Fruit fly (Drosophila melanogaster) S2 (cell line): ENCODE results near the gene Mst85C.

Experiments
- CG8478 ChIP-seq: fragments of >200 bp; optimal IDR thresholded peaks from 2 replicates; lab custom pipeline; 2018
- CTCF ChIP-seq, 2 experiments: fragments of >200 bp; optimal IDR thresholded peaks; 2 replicates each; lab custom pipeline; 2018

Gene Mst85C

dm6 chr3R:9046954-9047353, 1.5 kb upstream of the Mst85C start:
- TF ChIP-seq CG8478 (lab: Kevin White, UChicago) = no peak
- TF ChIP-seq CTCF (optimal IDR thresholded peaks at IDR 0.05; lab: Kevin White, UChicago) = no peak

dm6 chr3R:9047561-9048465, 632 bp upstream of the Mst85C start, which contains the start of gene Rel:
Rel (minus strand) TSS chr3R:9047977.
- no peak for TF ChIP-seq CG8478 (lab: Kevin White, UChicago)
- TF ChIP-seq CTCF (optimal IDR thresholded peaks at IDR 0.05; lab: Kevin White, UChicago) = no peak

DNA sequence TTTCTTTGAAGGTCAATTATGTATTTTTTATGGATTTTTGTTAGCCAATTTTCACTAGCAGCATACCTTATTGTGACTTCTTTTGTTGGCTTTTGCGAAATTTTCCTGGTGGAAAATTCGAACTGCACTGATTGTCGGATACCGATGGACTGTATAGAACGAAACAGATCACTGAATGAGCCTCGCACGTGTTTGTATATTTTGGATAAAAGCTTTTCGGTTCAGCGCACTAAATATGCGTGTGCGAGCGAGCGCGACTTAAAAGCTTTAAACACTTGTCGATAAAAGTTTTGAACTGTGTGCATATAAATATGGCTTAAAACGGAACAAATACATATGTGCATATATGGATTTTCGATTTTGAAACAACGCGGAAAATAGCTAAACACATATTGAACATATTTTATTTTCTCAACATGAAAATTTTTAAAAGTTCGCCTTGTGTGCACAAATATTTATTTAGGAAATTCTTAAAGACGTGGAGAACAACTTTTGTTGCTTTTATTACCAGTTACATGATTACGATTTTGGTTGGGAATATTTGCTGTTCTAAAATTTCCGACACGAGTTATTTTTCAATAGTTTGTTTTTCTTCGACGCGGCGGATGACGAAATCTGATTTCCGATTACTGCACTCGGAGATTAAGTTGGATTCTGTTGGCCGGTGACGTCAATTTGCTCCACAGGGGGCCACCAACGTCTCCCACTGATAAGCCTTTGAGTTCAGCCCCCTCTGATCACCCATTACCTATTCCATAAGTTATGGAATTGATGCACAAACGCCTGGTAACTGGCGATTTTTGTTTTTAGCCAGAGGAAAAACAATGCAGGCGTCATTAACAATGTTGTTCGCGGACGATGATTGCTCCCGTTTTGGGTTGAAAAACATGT, 891 bp downstream of the Mst85C start:
- no peak for TF ChIP-seq CG8478 (lab: Kevin White, UChicago)
- TF ChIP-seq CTCF (optimal IDR thresholded peaks at IDR 0.05; lab: Kevin White, UChicago) = no peak

DNA sequence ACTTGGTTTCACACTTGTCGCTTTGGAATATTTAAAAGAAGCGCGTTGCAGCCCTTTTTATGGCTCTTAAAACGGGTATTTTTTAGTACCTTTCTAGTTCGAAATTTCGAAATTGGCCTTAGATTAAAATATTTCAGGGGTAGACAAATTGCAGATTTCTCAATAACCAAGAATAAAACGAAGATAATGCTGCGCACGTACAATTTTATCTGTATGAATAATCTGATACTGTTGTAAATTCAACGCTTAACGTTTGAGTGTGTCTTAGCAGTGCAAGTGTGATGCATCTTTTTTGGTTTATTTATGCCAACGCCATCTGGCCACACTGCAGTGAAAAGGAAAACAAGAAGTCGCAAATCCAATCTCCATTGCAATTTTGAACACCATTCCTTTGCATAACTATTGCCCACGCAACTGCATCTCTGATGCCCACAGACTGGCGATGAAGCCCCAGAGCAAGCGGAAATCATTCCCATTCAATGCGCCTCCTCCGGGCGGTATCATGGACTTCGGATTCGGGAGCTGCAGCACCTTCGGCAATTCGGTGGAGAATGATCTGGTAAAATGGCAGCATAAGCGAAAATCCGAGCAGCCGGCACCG, 2.2 kb downstream of the Mst85C start, which contains the start of gene Nmdmc:
TSS of gene Nmdmc (minus strand) at position 37 of the 601 bp plus-strand sequence.
- TF ChIP-seq CTCF (optimal IDR thresholded peaks at IDR 0.05; lab: Kevin White, UChicago) (no peak), CG8478 (lab: Kevin White, UChicago) (no peak)

DNA sequence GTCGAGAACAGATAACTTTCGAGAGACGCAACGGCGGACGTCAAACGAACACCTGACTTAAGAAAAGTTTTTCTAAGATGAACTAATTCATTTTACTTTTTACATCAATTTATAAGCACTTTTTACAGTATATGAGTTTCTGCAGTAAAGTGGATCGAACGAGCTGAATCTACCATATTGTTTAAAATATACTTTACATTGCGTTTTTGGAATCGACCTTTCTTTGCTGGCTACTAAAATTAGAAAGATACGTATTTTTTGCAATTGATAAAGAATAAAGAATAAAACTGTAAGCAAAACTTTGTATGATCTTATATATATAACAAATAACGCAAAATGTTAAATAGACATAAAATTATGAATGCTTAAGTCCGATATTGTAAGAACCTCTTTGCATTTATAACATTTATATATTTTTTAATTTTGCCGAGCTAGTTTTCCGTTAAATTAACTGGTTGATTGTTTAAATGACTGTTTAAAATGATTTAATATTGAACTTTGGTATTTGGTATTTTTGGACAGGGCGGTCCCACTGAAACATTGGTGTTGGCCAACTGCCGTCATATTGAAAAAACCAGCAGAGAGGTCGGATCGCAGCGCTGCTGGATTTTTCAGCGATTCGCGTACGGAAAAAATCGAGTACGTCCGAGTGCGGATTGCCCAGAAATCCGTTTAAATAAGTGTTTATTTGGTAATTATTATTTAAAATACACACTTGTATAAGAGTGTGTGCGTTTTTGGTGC, 3.7 kb downstream of the Mst85C start, which contains the start of gene Kdm2:
TSS of gene Kdm2 (plus strand) at position 559 of the 744 bp plus-strand sequence.
- TF ChIP-seq CTCF (optimal IDR thresholded peaks at IDR 0.05; lab: Kevin White, UChicago) (no peak), CG8478 (lab: Kevin White, UChicago) (no peak)

dm6 chr3R:9053021-9053420, 4.6 kb downstream of the Mst85C start:
- TF ChIP-seq CG8478 (lab: Kevin White, UChicago) (no peak), CTCF (optimal IDR thresholded peaks at IDR 0.05; lab: Kevin White, UChicago) (no peak)

dm6 chr3R:9053850-9054441, 5.5 kb downstream of the Mst85C start:
- TF ChIP-seq CTCF (optimal IDR thresholded peaks at IDR 0.05; lab: Kevin White, UChicago) (no peak), CG8478 (lab: Kevin White, UChicago) (no peak)

dm6 chr3R:9054442-9055118, 6.1 kb downstream of the Mst85C start:
- TF ChIP-seq CTCF (optimal IDR thresholded peaks at IDR 0.05; lab: Kevin White, UChicago) (no peak), CG8478 (lab: Kevin White, UChicago) (no peak)

DNA sequence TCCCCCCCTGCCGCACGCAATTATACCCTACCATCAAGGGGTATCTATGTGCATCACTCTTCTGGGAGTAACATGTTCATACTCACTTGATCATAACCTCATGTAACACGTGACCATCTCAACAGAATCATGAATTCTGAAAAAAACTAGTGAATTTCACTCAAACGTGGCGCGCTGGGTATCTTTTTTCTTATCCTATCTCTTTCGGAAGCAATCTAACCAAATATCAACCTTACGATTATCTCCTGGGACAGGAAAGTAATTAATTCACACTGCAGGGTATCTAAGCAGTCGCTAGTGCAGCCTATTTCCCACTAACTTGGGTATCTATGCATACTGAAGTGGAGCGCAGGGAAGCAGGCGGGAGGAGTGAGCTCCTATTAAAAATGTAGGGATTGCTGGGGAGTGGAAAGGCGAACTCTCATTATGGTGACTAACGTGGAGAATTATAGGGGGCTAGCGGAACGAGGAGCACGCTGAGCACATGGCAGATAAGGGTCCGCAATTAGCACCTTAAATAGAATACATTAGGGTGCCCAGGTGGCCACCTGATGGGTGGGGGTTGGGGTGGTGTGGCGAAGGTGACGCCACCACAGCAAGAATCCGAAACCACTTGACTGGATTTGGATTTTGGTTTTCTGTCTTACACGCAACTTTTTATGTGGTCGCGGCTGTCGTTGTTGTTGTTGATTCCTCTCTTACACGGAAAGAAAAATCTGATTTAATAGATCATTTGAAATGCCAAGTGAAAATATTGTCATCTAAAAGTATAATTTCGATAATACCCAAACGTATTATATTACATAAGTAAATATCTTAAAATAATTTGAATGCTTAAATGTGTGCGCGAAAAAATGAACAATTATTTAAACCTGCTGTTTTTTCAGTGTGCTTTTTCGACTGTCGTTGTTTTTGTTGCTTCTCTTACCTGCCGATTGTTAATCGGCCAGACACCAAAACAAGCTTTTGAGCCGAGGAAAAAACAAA, 7.0 kb downstream of the Mst85C start:
- TF ChIP-seq CG8478 (lab: Kevin White, UChicago) (no peak), CTCF (optimal IDR thresholded peaks at IDR 0.05; lab: Kevin White, UChicago) (no peak)

DNA sequence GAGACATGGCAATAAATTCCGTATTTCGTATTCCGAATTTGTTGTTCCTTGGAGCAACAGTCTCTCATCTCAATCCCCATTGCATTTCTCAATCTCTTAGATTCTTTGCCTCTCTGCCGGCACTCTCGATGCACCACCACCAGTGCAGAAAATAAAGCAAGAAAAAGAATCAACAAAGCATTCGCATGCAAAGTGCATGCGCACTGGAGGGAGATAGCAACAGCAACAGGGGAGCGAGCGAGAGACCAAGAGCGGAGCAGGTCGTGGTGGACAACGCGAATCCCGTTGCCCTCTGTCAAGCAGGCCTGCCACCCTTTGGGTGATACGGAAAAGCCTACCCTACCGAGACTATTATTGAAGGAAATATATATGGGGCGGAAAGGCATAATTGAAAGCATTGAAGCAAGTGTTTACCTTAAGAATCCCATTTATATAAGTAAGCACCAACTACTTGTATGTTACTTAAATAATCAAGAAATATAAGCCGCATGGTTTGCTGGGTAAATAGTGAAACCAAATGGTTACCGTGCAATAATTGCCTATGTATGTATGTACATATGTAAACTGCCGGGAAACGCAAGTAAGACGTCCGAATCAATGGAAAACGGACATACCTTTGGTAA, 8.1 kb downstream of the Mst85C start:
- TF ChIP-seq CTCF (optimal IDR thresholded peaks at IDR 0.05; lab: Kevin White, UChicago) (no peak), CG8478 (lab: Kevin White, UChicago) (no peak)

DNA sequence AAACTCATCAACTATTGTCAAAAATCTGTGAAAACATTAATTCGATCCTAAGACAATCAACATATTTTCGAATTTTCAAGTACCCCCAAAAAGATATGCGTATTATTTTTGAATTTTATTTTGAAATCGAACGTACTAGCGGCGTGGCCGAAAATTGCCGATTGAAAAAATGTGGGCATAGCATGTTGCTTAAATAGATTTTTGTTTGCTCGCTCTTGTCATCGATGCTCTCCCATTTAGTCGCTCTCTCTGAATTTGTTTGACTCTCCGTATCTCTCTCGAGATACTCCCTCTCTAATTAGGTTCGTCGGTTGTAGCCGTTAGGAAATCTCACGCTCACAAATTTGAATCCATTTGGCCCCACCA, 8.6 kb downstream of the Mst85C start:
- TF ChIP-seq CTCF (optimal IDR thresholded peaks at IDR 0.05; lab: Kevin White, UChicago) = no peak
